Fruit fly (Drosophila melanogaster): ENCODE results near the gene Cht7.
A peak's percentile ranks its signal among the peaks of the same experiment; 100 is the strongest.

Gene Cht7

DNA sequence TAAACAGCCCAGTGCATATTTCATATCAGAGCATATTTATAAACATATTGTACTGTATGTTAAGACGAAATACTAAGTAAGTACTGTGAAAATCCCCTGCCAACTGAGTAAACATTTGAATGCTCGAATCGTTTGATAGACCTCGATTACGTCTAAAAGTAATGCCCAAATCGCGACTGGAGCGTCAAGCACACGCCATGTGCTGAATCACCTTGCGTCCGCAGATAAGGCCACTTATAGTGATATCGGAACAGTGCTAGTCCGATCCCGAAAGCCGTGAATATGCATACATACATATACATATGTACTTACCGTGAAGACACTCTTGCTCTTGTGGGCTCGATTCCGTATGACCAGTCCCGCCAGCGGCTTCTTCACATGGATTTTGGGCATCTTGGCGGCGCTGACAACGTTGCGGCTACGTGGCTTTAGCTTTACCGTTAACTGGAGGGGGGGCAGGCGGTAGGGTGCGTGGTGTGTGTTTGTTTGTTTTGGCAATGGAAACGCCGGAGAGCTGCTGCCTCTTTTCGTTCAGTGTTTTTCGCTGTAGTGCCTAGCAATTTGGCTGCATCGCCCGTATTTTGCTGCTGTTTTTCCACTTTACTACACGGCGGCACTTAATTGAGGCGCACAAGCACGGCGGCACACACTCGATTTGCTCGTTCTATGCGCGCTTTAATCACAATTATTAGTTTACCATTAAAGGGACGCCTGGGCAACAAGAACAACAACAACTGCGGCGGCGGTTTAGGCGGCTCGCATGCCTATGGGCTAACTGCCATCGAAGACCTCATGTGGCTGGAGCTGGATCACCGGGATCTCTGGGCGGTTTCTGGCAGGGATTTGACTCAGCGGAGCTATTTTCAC is 36.0 kb upstream of the Cht7 start (continued):
- TF ChIP-seq Awh (GFP tag; IDR thresholded peaks at IDR 0.05) = no peak
- TF ChIP-seq CG10267 (tag; optimal IDR thresholded peaks at IDR 0.05) = no peak
- TF ChIP-seq Sry-β (GFP tag; optimal IDR thresholded peaks at IDR 0.05) = no peak
- no peak for TF ChIP-seq CG2116 (GFP tag; optimal IDR thresholded peaks at IDR 0.05)
- TF ChIP-seq nerfin-1 (tag; optimal IDR thresholded peaks at IDR 0.05) = no peak
- no peak for TF ChIP-seq CG13775 (GFP tag; optimal IDR thresholded peaks at IDR 0.05)
- peak; percentile 73 for TF ChIP-seq MESR4 (GFP tag; optimal IDR thresholded peaks at IDR 0.05)
- no peak for TF ChIP-seq bsh (GFP tag; optimal IDR thresholded peaks at IDR 0.05)
- TF ChIP-seq CG7963 (GFP tag; IDR thresholded peaks at IDR 0.05; ENCODE audit: partially characterized antibody) = no peak
- TF ChIP-seq HLH3B (GFP tag; IDR thresholded peaks at IDR 0.05) = no peak
- TF ChIP-seq Nf-YA (GFP tag; IDR thresholded peaks at IDR 0.05) = no peak
- no peak for TF ChIP-seq CkIIα-i1 (GFP tag; IDR thresholded peaks at IDR 0.05)
- TF ChIP-seq CG7556 (GFP tag; optimal IDR thresholded peaks at IDR 0.05) = no peak
- no peak for TF ChIP-seq CG8388 (GFP tag; optimal IDR thresholded peaks at IDR 0.05)
- TF ChIP-seq CG2129 (GFP tag; IDR thresholded peaks at IDR 0.05; ENCODE audit: partially characterized antibody) = no peak
- TF ChIP-seq CG34224 (GFP tag; IDR thresholded peaks at IDR 0.05; ENCODE audit: partially characterized antibody) = peak; percentile 38; the same call in 1 of the 3 replicates
- no peak for TF ChIP-seq sob (GFP tag; IDR thresholded peaks at IDR 0.05)
- TF ChIP-seq ci (GFP tag; IDR thresholded peaks at IDR 0.05) = peak; percentile 9; the same call in 1 of the 3 replicates
- no peak for TF ChIP-seq eve (GFP tag; optimal IDR thresholded peaks at IDR 0.05)
- no peak for TF ChIP-seq CG17802 (tag; optimal IDR thresholded peaks at IDR 0.05)
- TF ChIP-seq CG16779 (GFP tag; IDR thresholded peaks at IDR 0.05) = no peak
- TF ChIP-seq wdn (GFP tag; IDR thresholded peaks at IDR 0.05) = no peak
- TF ChIP-seq grn (GFP tag; optimal IDR thresholded peaks at IDR 0.05) = peak; percentile 34
- TF ChIP-seq CG10979 (tag; optimal IDR thresholded peaks at IDR 0.05) = no peak
- no peak for TF ChIP-seq CG6683 (GFP tag; optimal IDR thresholded peaks at IDR 0.05)
- no peak for TF ChIP-seq CG1024 (GFP tag; IDR thresholded peaks at IDR 0.05)
- TF ChIP-seq ash1 (GFP tag; optimal IDR thresholded peaks at IDR 0.05) = no peak
- TF ChIP-seq psq (GFP tag; optimal IDR thresholded peaks at IDR 0.05) = no peak
- TF ChIP-seq CG13287 (GFP tag; IDR thresholded peaks at IDR 0.05; ENCODE audit: partially characterized antibody) = no peak
- no peak for TF ChIP-seq CG6272 (GFP tag; IDR thresholded peaks at IDR 0.05)
- TF ChIP-seq zf30C (GFP tag; optimal IDR thresholded peaks at IDR 0.05) = peak; percentile 62
- TF ChIP-seq CG2202 (tag; optimal IDR thresholded peaks at IDR 0.05) = no peak
- no peak for TF ChIP-seq H2.0 (GFP tag; IDR thresholded peaks at IDR 0.05)
- TF ChIP-seq Camta (GFP tag; optimal IDR thresholded peaks at IDR 0.05) = no peak
- TF ChIP-seq hb (GFP tag; IDR thresholded peaks at IDR 0.05; ENCODE audit: partially characterized antibody) = no peak
- no peak for TF ChIP-seq unpg (GFP tag; optimal IDR thresholded peaks at IDR 0.05)
- TF ChIP-seq CG5180 (GFP tag; optimal IDR thresholded peaks at IDR 0.05) = no peak
- TF ChIP-seq CG10366 (GFP tag; IDR thresholded peaks at IDR 0.05) = no peak
- TF ChIP-seq Ada2b (GFP tag; IDR thresholded peaks at IDR 0.05) = no peak
- TF ChIP-seq Oaz (GFP tag; IDR thresholded peaks at IDR 0.05) = no peak
- TF ChIP-seq mirr (GFP tag; optimal IDR thresholded peaks at IDR 0.05) = peak; percentile 49
- no peak for TF ChIP-seq Hr39 (optimal IDR thresholded peaks at IDR 0.05)
- no peak for TF ChIP-seq gt (GFP tag; IDR thresholded peaks at IDR 0.05)
- TF ChIP-seq CG9609 (GFP tag; optimal IDR thresholded peaks at IDR 0.05) = no peak
- no peak; the same call in 1 of the 2 replicates for TF ChIP-seq CG14014 (GFP tag; IDR thresholded peaks at IDR 0.05)
- peak; percentile 8 for TF ChIP-seq lab (GFP tag; optimal IDR thresholded peaks at IDR 0.05)
- 0 out of 2 replicates have a peak, but pooled peaks have one; percentile 13 for TF ChIP-seq hbn (GFP tag; IDR thresholded peaks at IDR 0.05; ENCODE audit: partially characterized antibody)
- no peak for TF ChIP-seq Stat92E (GFP tag; optimal IDR thresholded peaks at IDR 0.05)

All from whole organism, embryonic.